Worm (Caenorhabditis elegans): ENCODE data around the gene eco-1.

Gene eco-1

ce11 chrIII:7374681-7375271 is 15.9 kb upstream of the eco-1 start, which contains the start of gene mml-1:
Gene mml-1 (minus strand): TSS chrIII:7374731.
- TF ChIP-seq C34F6.9 (tag; optimal IDR thresholded peaks at IDR 0.05) (peak; percentile 57), mbf-1 (tag; optimal IDR thresholded peaks at IDR 0.05) (no peak), ama-1 (optimal IDR thresholded peaks at IDR 0.05) (peak; percentile 85), crh-2 (tag; optimal IDR thresholded peaks at IDR 0.05) (peak; percentile 23), aly-2 (tag; optimal IDR thresholded peaks at IDR 0.05) (no peak), lsy-2 (tag; optimal IDR thresholded peaks at IDR 0.05) (peak in 1 of 2 experiments; percentile 31), nhr-129 (tag; optimal IDR thresholded peaks at IDR 0.05) (peak; percentile 51), lin-13 (GFP tag; optimal IDR thresholded peaks at IDR 0.05) (peak; percentile 2)

- TF ChIP-seq ama-1 (optimal IDR thresholded peaks at IDR 0.05) (peak; percentile 32), lin-39 (tag; optimal IDR thresholded peaks at IDR 0.05) (no peak)
Measured at ce11 chrIII:7373802-7374435, 15.0 kb upstream of the eco-1 start.

- TF ChIP-seq nhr-129 (tag; optimal IDR thresholded peaks at IDR 0.05), result no peak
- TF ChIP-seq zag-1 (tag; optimal IDR thresholded peaks at IDR 0.05), result no peak
- no peak for TF ChIP-seq ztf-4 (tag; optimal IDR thresholded peaks at IDR 0.05)
- no peak for TF ChIP-seq crh-2 (tag; optimal IDR thresholded peaks at IDR 0.05)
- TF ChIP-seq mbf-1 (tag; optimal IDR thresholded peaks at IDR 0.05), result no peak
- TF ChIP-seq nhr-237 (tag; optimal IDR thresholded peaks at IDR 0.05), result no peak
- no peak for TF ChIP-seq nhr-6 (tag; optimal IDR thresholded peaks at IDR 0.05)
- no peak for TF ChIP-seq R02D3.7 (tag; optimal IDR thresholded peaks at IDR 0.05)
Measured at ce11 chrIII:7370569-7370968, 11.7 kb upstream of the eco-1 start.

- TF ChIP-seq ama-1 (optimal IDR thresholded peaks at IDR 0.05) (peak; percentile 14), ceh-16 (tag; optimal IDR thresholded peaks at IDR 0.05) (no peak), sem-4 (tag; optimal IDR thresholded peaks at IDR 0.05) (no peak), alr-1 (tag; optimal IDR thresholded peaks at IDR 0.05) (no peak), nhr-23 (tag; optimal IDR thresholded peaks at IDR 0.05) (no peak), mab-5 (tag; optimal IDR thresholded peaks at IDR 0.05) (no peak), lsy-2 (tag; optimal IDR thresholded peaks at IDR 0.05) (peak in 1 of 2 experiments; percentile 53), fos-1 (tag; optimal IDR thresholded peaks at IDR 0.05) (no peak), unc-62 (GFP tag; optimal IDR thresholded peaks at IDR 0.05) (no peak), nhr-12 (tag; optimal IDR thresholded peaks at IDR 0.05) (no peak), blmp-1 (tag; optimal IDR thresholded peaks at IDR 0.05; ENCODE audit: insufficient read depth) (peak; percentile 35), nhr-21 (tag; optimal IDR thresholded peaks at IDR 0.05) (peak; percentile 10), F13H6.1 (tag; optimal IDR thresholded peaks at IDR 0.05) (no peak), dmd-4 (tag; optimal IDR thresholded peaks at IDR 0.05) (no peak), sma-3 (GFP tag; optimal IDR thresholded peaks at IDR 0.05) (peak; percentile 43), nhr-11 (tag; optimal IDR thresholded peaks at IDR 0.05) (no peak), zag-1 (tag; optimal IDR thresholded peaks at IDR 0.05) (no peak), gmeb-1 (tag; optimal IDR thresholded peaks at IDR 0.05) (no peak), ztf-4 (tag; optimal IDR thresholded peaks at IDR 0.05) (peak; percentile 42), sma-9 (GFP tag; optimal IDR thresholded peaks at IDR 0.05) (no peak), sma-9 (tag; optimal IDR thresholded peaks at IDR 0.05) (no peak), egl-27 (tag; optimal IDR thresholded peaks at IDR 0.05) (no peak), ZK546.5 (tag; optimal IDR thresholded peaks at IDR 0.05) (no peak), C34F6.9 (tag; optimal IDR thresholded peaks at IDR 0.05) (no peak), unc-55 (GFP tag; optimal IDR thresholded peaks at IDR 0.05) (no peak), nhr-129 (tag; optimal IDR thresholded peaks at IDR 0.05) (no peak), nhr-77 (tag; optimal IDR thresholded peaks at IDR 0.05) (no peak), elt-3 (tag; optimal IDR thresholded peaks at IDR 0.05) (no peak), lin-11 (tag; optimal IDR thresholded peaks at IDR 0.05) (no peak), ztf-1 (GFP tag; conservative IDR thresholded peaks at IDR 0.05) (no peak), R02D3.7 (tag; optimal IDR thresholded peaks at IDR 0.05) (no peak), lin-13 (GFP tag; optimal IDR thresholded peaks at IDR 0.05) (peak; percentile 2), lin-39 (tag; optimal IDR thresholded peaks at IDR 0.05) (no peak), elt-1 (tag; optimal IDR thresholded peaks at IDR 0.05) (no peak), nhr-237 (tag; optimal IDR thresholded peaks at IDR 0.05) (no peak), unc-39 (tag; optimal IDR thresholded peaks at IDR 0.05) (no peak), peb-1 (tag; optimal IDR thresholded peaks at IDR 0.05) (no peak), Y55F3AM.14 (GFP tag; optimal IDR thresholded peaks at IDR 0.05) (peak; percentile 15), mbf-1 (tag; optimal IDR thresholded peaks at IDR 0.05) (no peak), nhr-25 (tag; optimal IDR thresholded peaks at IDR 0.05) (peak; percentile 71), nhr-10 (tag; optimal IDR thresholded peaks at IDR 0.05) (no peak), crh-2 (tag; optimal IDR thresholded peaks at IDR 0.05) (no peak)
Measured at ce11 chrIII:7369394-7370024, 10.6 kb upstream of the eco-1 start.

Data from whole organism, L2 larva.